Fruit fly (Drosophila melanogaster) whole organism, pupa: ENCODE results near the gene nmo.

Experiments
- CG10348 ChIP-seq: fragments of 200-800 bp; sonication (Bioruptor generic); IDR thresholded peaks from 2 replicates; pipeline ENCODE4 v1.3.6; 2022; ENCODE audit warnings: missing biosample characterization, missing genetic modification characterization
- CG13204 ChIP-seq: fragments of 200-800 bp; sonication (Bioruptor generic); optimal IDR thresholded peaks from 2 replicates; lab custom pipeline; 2018; ENCODE audit warnings: missing biosample characterization, mild to moderate bottlenecking, missing genetic modification characterization, moderate library complexity
- CG17806 ChIP-seq: fragments of 200-800 bp; sonication (Bioruptor generic); optimal IDR thresholded peaks from 2 replicates; lab custom pipeline; 2018; ENCODE audit warnings: missing biosample characterization, mild to moderate bottlenecking, missing genetic modification characterization, moderate library complexity
- CG32121 ChIP-seq: fragments of 200-800 bp; sonication (Bioruptor generic); IDR thresholded peaks from 2 replicates; pipeline ENCODE4 v1.3.6; 2022; ENCODE audit warnings: missing biosample characterization, missing genetic modification characterization
- CG34367 ChIP-seq: fragments of 200-800 bp; sonication (Bioruptor generic); optimal IDR thresholded peaks from 2 replicates; lab custom pipeline; 2018; ENCODE audit warnings: missing biosample characterization, mild to moderate bottlenecking, missing genetic modification characterization
- CG8159 ChIP-seq: fragments of 200-800 bp; sonication (Bioruptor generic); optimal IDR thresholded peaks from 3 replicates; lab custom pipeline; 2018; ENCODE audit warnings: missing biosample characterization, mild to moderate bottlenecking, missing genetic modification characterization, moderate library complexity
- CG8301 ChIP-seq: fragments of 200-800 bp; sonication (Bioruptor generic); optimal IDR thresholded peaks from 2 replicates; lab custom pipeline; 2018; ENCODE audit warnings: missing biosample characterization, mild to moderate bottlenecking, missing genetic modification characterization
- D1 ChIP-seq: fragments of 200-800 bp; sonication (Bioruptor generic); optimal IDR thresholded peaks from 2 replicates; lab custom pipeline; 2018; ENCODE audit warnings: missing biosample characterization, mild to moderate bottlenecking, missing genetic modification characterization, moderate library complexity
- EcR ChIP-seq: fragments of 200-800 bp; sonication (Bioruptor generic); optimal IDR thresholded peaks from 3 replicates; lab custom pipeline; 2019; ENCODE audit warnings: missing biosample characterization, missing genetic modification characterization, mild to moderate bottlenecking, moderate library complexity, missing genetic modification reagents
- Ets98B ChIP-seq: fragments of 200-800 bp; sonication (Bioruptor generic); IDR thresholded peaks from 2 replicates; pipeline ENCODE4 v1.3.6; 2022; ENCODE audit warnings: missing biosample characterization, missing genetic modification characterization
- Pif1A ChIP-seq: fragments of 200-800 bp; sonication (Bioruptor generic); optimal IDR thresholded peaks from 3 replicates; lab custom pipeline; 2016; ENCODE audit warnings: missing biosample characterization, missing genetic modification characterization
- Pif1B ChIP-seq: fragments of 200-800 bp; sonication (Bioruptor generic); optimal IDR thresholded peaks from 3 replicates; lab custom pipeline; 2016; ENCODE audit warnings: missing biosample characterization, missing genetic modification characterization
- gl ChIP-seq: fragments of 200-800 bp; sonication (Bioruptor generic); optimal IDR thresholded peaks from 2 replicates; lab custom pipeline; 2018; ENCODE audit warnings: missing biosample characterization, mild to moderate bottlenecking, missing genetic modification characterization
- rn ChIP-seq: fragments of 200-800 bp; sonication (Bioruptor generic); IDR thresholded peaks from 2 replicates; pipeline ENCODE4 v1.3.6; 2022; ENCODE audit warnings: missing biosample characterization, missing genetic modification characterization

dm6 chr3L:7960707-7961695 lies 17.8 kb upstream of the nmo start:
- TF ChIP-seq CG8301 (tag; lab: Kevin White, UChicago) = no peak
- TF ChIP-seq CG8159 (tag; lab: Kevin White, UChicago) = no peak
- no peak for TF ChIP-seq CG32121 (GFP tag; lab: Robert Waterston, UW)
- TF ChIP-seq gl (tag; lab: Kevin White, UChicago) = no peak
- TF ChIP-seq CG17806 (tag; lab: Kevin White, UChicago) = no peak
- no peak for TF ChIP-seq Pif1A
- no peak for TF ChIP-seq Pif1B (GFP tag; lab: Kevin White, UChicago)
- TF ChIP-seq CG13204 (GFP tag; lab: Kevin White, UChicago) = no peak
- TF ChIP-seq rn (GFP tag; lab: Robert Waterston, UW) = no peak
- TF ChIP-seq D1 = no peak
- no peak for TF ChIP-seq Ets98B (GFP tag; lab: Robert Waterston, UW)
- TF ChIP-seq CG10348 = no peak
- no peak for TF ChIP-seq CG34367 (tag; lab: Kevin White, UChicago)
- no peak for TF ChIP-seq EcR (GFP tag; lab: Kevin White, UChicago)
